Fruit fly (Drosophila melanogaster) whole organism, embryonic: ENCODE results near the gene svr.

Source experiments
- CG10209 ChIP-seq: fragments of 200-800 bp; sonication (Bioruptor generic); optimal IDR thresholded peaks from 3 replicates; lab custom pipeline; 2017; ENCODE audit warnings: missing biosample characterization, mild to moderate bottlenecking, missing genetic modification characterization, missing genetic modification reagents
- CG10654 ChIP-seq: fragments of 200-800 bp; sonication (Bioruptor generic); optimal IDR thresholded peaks from 2 replicates; lab custom pipeline; 2016; ENCODE audit warnings: missing biosample characterization, missing genetic modification characterization
- CG11398 ChIP-seq: fragments of 200-800 bp; sonication (Bioruptor generic); optimal IDR thresholded peaks from 2 replicates; lab custom pipeline; 2016; ENCODE audit warnings: missing biosample characterization, missing genetic modification characterization
- CG11723 ChIP-seq: fragments of 200-800 bp; sonication (Bioruptor generic); optimal IDR thresholded peaks from 2 replicates; lab custom pipeline; 2017; ENCODE audit warnings: missing biosample characterization, mild to moderate bottlenecking, missing genetic modification characterization
- CG12391 ChIP-seq: fragments of 200-800 bp; sonication (Bioruptor generic); optimal IDR thresholded peaks from 3 replicates; lab custom pipeline; 2018; ENCODE audit warnings: missing biosample characterization, mild to moderate bottlenecking, missing genetic modification characterization, moderate library complexity
- CG14710 ChIP-seq: fragments of 200-800 bp; sonication (Bioruptor generic); optimal IDR thresholded peaks from 3 replicates; lab custom pipeline; 2019; ENCODE audit warnings: missing biosample characterization, mild to moderate bottlenecking, missing genetic modification characterization, moderate library complexity
- CG15479 ChIP-seq: fragments of 200-800 bp; sonication (Bioruptor generic); optimal IDR thresholded peaks from 3 replicates; lab custom pipeline; 2019; ENCODE audit warnings: missing biosample characterization, mild to moderate bottlenecking, missing genetic modification characterization, moderate library complexity
- CG15514 ChIP-seq: fragments of 200-800 bp; sonication (Bioruptor generic); optimal IDR thresholded peaks from 3 replicates; lab custom pipeline; 2017; ENCODE audit warnings: missing biosample characterization, missing genetic modification characterization, mild to moderate bottlenecking, moderate library complexity, missing genetic modification reagents
- CG15696 ChIP-seq: fragments of 200-800 bp; sonication (Bioruptor generic); optimal IDR thresholded peaks from 2 replicates; lab custom pipeline; 2019; ENCODE audit warnings: missing biosample characterization, mild to moderate bottlenecking, missing genetic modification characterization, moderate library complexity
- CG17359 ChIP-seq: fragments of 200-800 bp; sonication (Bioruptor generic); optimal IDR thresholded peaks from 3 replicates; lab custom pipeline; 2018; ENCODE audit warnings: missing biosample characterization, mild to moderate bottlenecking, missing genetic modification characterization, moderate library complexity
- CG1832 ChIP-seq: fragments of 200-800 bp; sonication (Bioruptor generic); optimal IDR thresholded peaks from 2 replicates; lab custom pipeline; 2017; ENCODE audit warnings: missing biosample characterization, mild to moderate bottlenecking, missing genetic modification characterization, inconsistent platforms
- CG2202 ChIP-seq: fragments of 200-800 bp; sonication (Bioruptor generic); optimal IDR thresholded peaks from 2 replicates; lab custom pipeline; 2018; ENCODE audit warnings: missing biosample characterization, mild to moderate bottlenecking, missing genetic modification characterization
- CG30020 ChIP-seq: fragments of 200-800 bp; optimal IDR thresholded peaks from 2 replicates; lab custom pipeline; 2019; ENCODE audit warnings: missing biosample characterization, mild to moderate bottlenecking, missing genetic modification characterization, moderate library complexity
- CG31224 ChIP-seq: fragments of 200-800 bp; sonication (Bioruptor generic); IDR thresholded peaks from 2 replicates; pipeline ENCODE4 v1.3.6; 2022; ENCODE audit warnings: missing biosample characterization, missing genetic modification characterization
- CG3407 ChIP-seq: fragments of 200-800 bp; sonication (Bioruptor generic); optimal IDR thresholded peaks from 2 replicates; lab custom pipeline; 2018; ENCODE audit warnings: missing biosample characterization, mild to moderate bottlenecking, missing genetic modification characterization
- CG5180 ChIP-seq: fragments of 200-800 bp; sonication (Bioruptor generic); optimal IDR thresholded peaks from 3 replicates; lab custom pipeline; 2017; ENCODE audit warnings: missing biosample characterization, missing genetic modification characterization, mild to moderate bottlenecking, moderate library complexity, missing genetic modification reagents
- CG7987 ChIP-seq: fragments of 200-800 bp; sonication (Bioruptor generic); optimal IDR thresholded peaks from 2 replicates; lab custom pipeline; 2018; ENCODE audit warnings: missing biosample characterization, mild to moderate bottlenecking, missing genetic modification characterization, moderate library complexity
- CG8478 ChIP-seq: fragments of >200 bp; optimal IDR thresholded peaks from 2 replicates; lab custom pipeline; 2018
- CG9437 ChIP-seq: fragments of 200-800 bp; sonication (Bioruptor generic); optimal IDR thresholded peaks from 2 replicates; lab custom pipeline; 2018; ENCODE audit warnings: missing biosample characterization, mild to moderate bottlenecking, missing genetic modification characterization
- D19B ChIP-seq: fragments of 200-800 bp; sonication (Bioruptor generic); optimal IDR thresholded peaks from 2 replicates; lab custom pipeline; 2017; ENCODE audit warnings: missing biosample characterization, mild to moderate bottlenecking, missing genetic modification characterization
- Dfd ChIP-seq, 2 experiments: fragments of >200 bp; optimal IDR thresholded peaks; 2 replicates each; lab custom pipeline; 2017; ENCODE audit warnings: missing biosample characterization in 2 of 2, missing genetic modification characterization in 2 of 2
- Dip3 ChIP-seq: fragments of 200-800 bp; sonication (Bioruptor generic); optimal IDR thresholded peaks from 3 replicates; lab custom pipeline; 2016; ENCODE audit warnings: missing biosample characterization, missing genetic modification characterization
- E2f2 ChIP-seq: fragments of 200-800 bp; sonication (Bioruptor generic); IDR thresholded peaks from 2 replicates; pipeline ENCODE4 v1.3.6; 2022; ENCODE audit warnings: missing biosample characterization, missing genetic modification characterization
- Elba2 ChIP-seq: fragments of 200-800 bp; sonication (Bioruptor generic); optimal IDR thresholded peaks from 3 replicates; lab custom pipeline; 2016; ENCODE audit warnings: missing biosample characterization, missing genetic modification characterization
- Ets97D ChIP-seq: fragments of 200-800 bp; sonication (Bioruptor generic); optimal IDR thresholded peaks from 3 replicates; lab custom pipeline; 2016; ENCODE audit warnings: missing biosample characterization, missing genetic modification characterization
- Gsc ChIP-seq: fragments of 200-800 bp; sonication (Bioruptor generic); IDR thresholded peaks from 2 replicates; pipeline ENCODE4 v1.3.6; 2022; ENCODE audit warnings: missing biosample characterization, missing genetic modification characterization
- HLH54F ChIP-seq: fragments of 200-800 bp; sonication (Bioruptor generic); optimal IDR thresholded peaks from 3 replicates; lab custom pipeline; 2016; ENCODE audit warnings: missing biosample characterization, missing genetic modification characterization
- Hand ChIP-seq: fragments of 200-800 bp; sonication (Bioruptor generic); optimal IDR thresholded peaks from 2 replicates; lab custom pipeline; 2017; ENCODE audit warnings: mild to moderate bottlenecking, missing biosample characterization, missing genetic modification reagents, missing genetic modification characterization
- Sin3A ChIP-seq: fragments of >200 bp; optimal IDR thresholded peaks from 2 replicates; lab custom pipeline; 2018
- TFAM ChIP-seq: fragments of 200-800 bp; sonication (Bioruptor generic); optimal IDR thresholded peaks from 2 replicates; lab custom pipeline; 2017; ENCODE audit warnings: missing biosample characterization, missing genetic modification characterization, inconsistent platforms
- Trl ChIP-seq, 3 experiments: fragments of >200 bp in 2 of 3; fragments of 200-800 bp in 1 of 3; sonication (Bioruptor generic) in 1 of 3; optimal IDR thresholded peaks; 2 replicates in 1 of 3; 3 replicates in 2 of 3; lab custom pipeline; 2016 to 2017; ENCODE audit warnings: missing biosample characterization in 1 of 3, missing genetic modification characterization in 1 of 3
- ab ChIP-seq: fragments of 200-800 bp; sonication (Bioruptor generic); optimal IDR thresholded peaks from 2 replicates; lab custom pipeline; 2016; ENCODE audit warnings: missing biosample characterization, missing genetic modification characterization
- abd-A ChIP-seq: fragments of 200-800 bp; sonication (Bioruptor generic); optimal IDR thresholded peaks from 3 replicates; lab custom pipeline; 2019; ENCODE audit warnings: missing biosample characterization, mild to moderate bottlenecking, missing genetic modification characterization, moderate library complexity
- ara ChIP-seq: fragments of 200-800 bp; sonication (Bioruptor generic); IDR thresholded peaks from 2 replicates; pipeline ENCODE4 v1.3.6; 2022; ENCODE audit warnings: missing biosample characterization, missing genetic modification characterization
- ash1 ChIP-seq: fragments of 200-800 bp; sonication (Bioruptor generic); optimal IDR thresholded peaks from 2 replicates; lab custom pipeline; 2018; ENCODE audit warnings: missing biosample characterization, mild to moderate bottlenecking, missing genetic modification characterization
- bab2 ChIP-seq: fragments of 200-800 bp; sonication (Bioruptor generic); optimal IDR thresholded peaks from 2 replicates; lab custom pipeline; 2016; ENCODE audit warnings: missing biosample characterization, missing genetic modification characterization
- br ChIP-seq: fragments of >200 bp; optimal IDR thresholded peaks from 2 replicates; lab custom pipeline; 2017
- danr ChIP-seq: fragments of 200-800 bp; sonication (Bioruptor generic); IDR thresholded peaks from 2 replicates; pipeline ENCODE4 v1.3.6; 2022; ENCODE audit warnings: missing biosample characterization, missing genetic modification characterization
- dati ChIP-seq: fragments of 200-800 bp; sonication (Bioruptor generic); IDR thresholded peaks from 2 replicates; pipeline ENCODE4 v1.3.6; 2022; ENCODE audit warnings: missing biosample characterization, missing genetic modification characterization
- ems ChIP-seq: fragments of 200-800 bp; sonication (Bioruptor generic); optimal IDR thresholded peaks from 3 replicates; lab custom pipeline; 2016; ENCODE audit warnings: missing biosample characterization, missing genetic modification characterization
- esg ChIP-seq: fragments of 200-800 bp; sonication (Bioruptor generic); conservative IDR thresholded peaks from 2 replicates; pipeline ENCODE4 v1.3.6; 2022; ENCODE audit warnings: missing biosample characterization, missing genetic modification characterization
- fd64A ChIP-seq: fragments of 200-800 bp; sonication (Bioruptor generic); optimal IDR thresholded peaks from 3 replicates; lab custom pipeline; 2018; ENCODE audit warnings: missing biosample characterization, mild to moderate bottlenecking, missing genetic modification characterization
- fu2 ChIP-seq: fragments of 200-800 bp; sonication (Bioruptor generic); optimal IDR thresholded peaks from 2 replicates; lab custom pipeline; 2016; ENCODE audit warnings: missing biosample characterization, missing genetic modification characterization
- hkb ChIP-seq, 2 experiments: fragments of 200-800 bp in 1 of 2; fragments of >200 bp in 1 of 2; sonication (Bioruptor generic) in 1 of 2; IDR thresholded peaks in 1 of 2; optimal IDR thresholded peaks in 1 of 2; 2 replicates each; pipeline versions ENCODE4 v1.3.6 to Lab custom; 2017 to 2022; ENCODE audit warnings: missing biosample characterization in 1 of 2, missing genetic modification characterization in 1 of 2
- jing ChIP-seq: fragments of 200-800 bp; sonication (Bioruptor generic); optimal IDR thresholded peaks from 2 replicates; lab custom pipeline; 2018; ENCODE audit warnings: missing biosample characterization, mild to moderate bottlenecking, missing genetic modification characterization
- mam ChIP-seq: fragments of 200-800 bp; sonication (Bioruptor generic); optimal IDR thresholded peaks from 3 replicates; lab custom pipeline; 2016; ENCODE audit warnings: missing biosample characterization, missing genetic modification characterization
- odd ChIP-seq: fragments of 200-800 bp; sonication (Bioruptor generic); optimal IDR thresholded peaks from 2 replicates; lab custom pipeline; 2017; ENCODE audit warnings: missing biosample characterization, mild to moderate bottlenecking, missing genetic modification characterization
- sob ChIP-seq: fragments of 200-800 bp; sonication (Bioruptor generic); IDR thresholded peaks from 2 replicates; pipeline ENCODE4 v1.3.6; 2022; ENCODE audit warnings: missing biosample characterization, missing genetic modification characterization
- vfl ChIP-seq: fragments of 200-800 bp; sonication (Bioruptor generic); optimal IDR thresholded peaks from 2 replicates; lab custom pipeline; 2016; ENCODE audit warnings: missing biosample characterization, missing genetic modification characterization
- wek ChIP-seq: fragments of 200-800 bp; sonication (Bioruptor generic); optimal IDR thresholded peaks from 3 replicates; lab custom pipeline; 2018; ENCODE audit warnings: missing biosample characterization, mild to moderate bottlenecking, missing genetic modification characterization, moderate library complexity

svr gene

DNA sequence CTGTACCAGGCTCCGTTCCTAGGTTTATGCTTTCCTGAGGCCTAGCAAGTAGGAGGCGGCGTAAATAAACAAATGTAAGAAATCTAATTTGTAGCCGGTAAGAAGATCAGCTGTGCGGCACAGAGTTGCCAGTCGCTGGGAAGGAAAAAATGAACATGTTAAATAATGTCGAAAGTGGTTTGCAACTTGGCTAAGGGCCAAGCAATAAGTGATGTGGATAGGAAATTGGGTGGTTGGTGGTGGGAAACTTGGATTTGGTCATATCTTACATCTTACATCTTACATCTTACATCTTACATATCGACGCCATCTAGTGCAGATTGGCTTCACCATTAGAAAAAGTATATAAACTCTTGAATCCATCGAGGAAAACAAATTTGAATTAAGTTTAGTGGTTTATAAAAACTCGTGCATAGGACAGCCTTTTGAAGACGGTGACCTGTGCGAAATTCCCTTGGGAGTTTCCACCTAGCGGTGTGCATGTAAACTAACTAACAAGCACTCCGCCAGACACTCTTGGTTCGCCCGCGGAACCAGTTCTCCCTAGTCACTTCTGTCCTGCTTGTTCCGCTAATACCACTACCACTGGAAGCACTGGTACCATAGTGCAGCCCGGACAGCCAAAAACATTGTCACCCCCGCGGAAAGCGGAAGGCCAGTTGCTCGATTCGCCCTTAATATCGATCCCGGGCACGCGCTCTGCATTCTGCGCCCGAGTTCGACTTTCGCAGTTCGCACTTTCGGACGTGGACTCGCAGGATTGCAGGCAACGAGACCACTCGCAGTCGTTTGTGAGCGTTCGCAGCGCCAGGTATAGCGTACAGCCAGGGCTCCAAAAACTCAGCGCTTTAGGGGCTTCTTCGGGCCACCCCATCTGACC is 33.7 kb downstream of the svr start, which contains the start of the genes CG4293 and Appl (continued):
- peak; percentile 56 for TF ChIP-seq CG14710 (tag; lab: Kevin White, UChicago)
- no peak for TF ChIP-seq abd-A
- no peak for TF ChIP-seq esg
- no peak for TF ChIP-seq ab (GFP tag; lab: Kevin White, UChicago)
- TF ChIP-seq CG15514 (GFP tag; lab: Kevin White, UChicago), result peak; percentile 99
- TF ChIP-seq CG12391 (tag; lab: Kevin White, UChicago), result no peak
- no peak for TF ChIP-seq ems (GFP tag; lab: Kevin White, UChicago)
- no peak for TF ChIP-seq CG10654 (GFP tag; lab: Kevin White, UChicago)
- no peak for TF ChIP-seq CG30020
- TF ChIP-seq fu2 (GFP tag; lab: Kevin White, UChicago), result no peak
- no peak for TF ChIP-seq dati (GFP tag; lab: Robert Waterston, UW)
- no peak for TF ChIP-seq CG2202
- no peak for TF ChIP-seq CG17359
- TF ChIP-seq jing (GFP tag; lab: Kevin White, UChicago), result no peak
- TF ChIP-seq CG11398 (GFP tag; lab: Kevin White, UChicago), result no peak
- no peak for TF ChIP-seq Dfd (GFP tag; optimal IDR thresholded peaks at IDR 0.05; lab: Kevin White, UChicago)
- TF ChIP-seq vfl (GFP tag; lab: Kevin White, UChicago), result no peak
- TF ChIP-seq ara (GFP tag; lab: Robert Waterston, UW), result no peak
- no peak for TF ChIP-seq danr (GFP tag; lab: Robert Waterston, UW)
- peak; percentile 85 for TF ChIP-seq CG8478 (lab: Kevin White, UChicago)
- TF ChIP-seq CG31224 (GFP tag; lab: Robert Waterston, UW), result no peak
- no peak for TF ChIP-seq wek (GFP tag; lab: Kevin White, UChicago)
- TF ChIP-seq odd (GFP tag; lab: Kevin White, UChicago), result no peak
- no peak for TF ChIP-seq CG5180 (GFP tag; lab: Kevin White, UChicago)
- no peak for TF ChIP-seq Hand (GFP tag; lab: Kevin White, UChicago)
- TF ChIP-seq Gsc, result no peak
- peak; percentile 38 for TF ChIP-seq Sin3A (lab: Kevin White, UChicago)
- no peak for TF ChIP-seq TFAM (GFP tag; lab: Kevin White, UChicago)
- TF ChIP-seq D19B (GFP tag; lab: Kevin White, UChicago), result no peak
- no peak for TF ChIP-seq Trl (optimal IDR thresholded peaks at IDR 0.05; lab: Kevin White, UChicago)
- TF ChIP-seq Trl (GFP tag; optimal IDR thresholded peaks at IDR 0.05; lab: Kevin White, UChicago), result no peak
- no peak for TF ChIP-seq CG3407 (GFP tag; lab: Kevin White, UChicago)
- TF ChIP-seq HLH54F (GFP tag; lab: Kevin White, UChicago), result no peak
- peak; percentile 34 for TF ChIP-seq Ets97D
- no peak for TF ChIP-seq br (lab: Kevin White, UChicago)
- no peak for TF ChIP-seq bab2
- TF ChIP-seq Elba2 (GFP tag; lab: Kevin White, UChicago), result peak; percentile 38
- no peak for TF ChIP-seq CG11723 (GFP tag; lab: Kevin White, UChicago)
- TF ChIP-seq mam, result peak; percentile 28
- TF ChIP-seq CG10209 (GFP tag; lab: Kevin White, UChicago), result no peak
- TF ChIP-seq Dip3, result no peak
- peak; percentile 12 for TF ChIP-seq CG15696
- TF ChIP-seq CG9437 (GFP tag; lab: Kevin White, UChicago), result no peak
- TF ChIP-seq hkb (optimal IDR thresholded peaks at IDR 0.05; lab: Kevin White, UChicago), result peak; percentile 98
- TF ChIP-seq hkb (GFP tag; IDR thresholded peaks at IDR 0.05; lab: Robert Waterston, UW), result no peak
- TF ChIP-seq CG1832, result no peak
- no peak for TF ChIP-seq fd64A (GFP tag; lab: Kevin White, UChicago)
- TF ChIP-seq ash1 (GFP tag; lab: Kevin White, UChicago), result no peak
- no peak for TF ChIP-seq CG7987
- no peak for TF ChIP-seq sob (GFP tag; lab: Robert Waterston, UW)
- no peak for TF ChIP-seq CG15479 (GFP tag; lab: Kevin White, UChicago)
- 0 out of 2 replicates have a peak, but pooled peaks have one; percentile 33 for TF ChIP-seq E2f2
